ENCODE assay signal across 5 fruit fly cellular contexts in genomic region chr3L:2417399-2418040, dm6.
A peak's percentile ranks its signal among the peaks of the same experiment; 100 is the strongest.
TF ChIP-seq lines count a peak whose summit lies in the region.

No protein-coding gene starts in this region.

TF ChIP-seq in whole organism, adult, 20 proteins besides CTCF, POLR2A, EP300 and RAD21 (continued from another document):
- peak; percentile 65 for TF ChIP-seq CG7101 (tag; optimal IDR thresholded peaks at IDR 0.05; lab: Kevin White, UChicago)
- peak; percentile 20 for TF ChIP-seq toe (GFP tag; optimal IDR thresholded peaks at IDR 0.05; lab: Kevin White, UChicago)

TF ChIP-seq in whole organism, embryonic, 481 proteins besides CTCF, POLR2A, EP300 and RAD21 (continued from another document and continues in another):
- TF ChIP-seq NC2β (GFP tag; optimal IDR thresholded peaks at IDR 0.05; lab: Kevin White, UChicago), result no peak
- TF ChIP-seq lov (optimal IDR thresholded peaks at IDR 0.05; lab: Kevin White, UChicago), result no peak
- no peak for TF ChIP-seq lov (GFP tag; IDR thresholded peaks at IDR 0.05; lab: Robert Waterston, UW)
- TF ChIP-seq CG12155 (GFP tag; optimal IDR thresholded peaks at IDR 0.05; lab: Kevin White, UChicago), result peak; percentile 39
- no peak for TF ChIP-seq kni (GFP tag; optimal IDR thresholded peaks at IDR 0.05; lab: Kevin White, UChicago)
- peak; percentile 91 for TF ChIP-seq nom (GFP tag; optimal IDR thresholded peaks at IDR 0.05; lab: Kevin White, UChicago)
- no peak for TF ChIP-seq CG3995 (GFP tag; optimal IDR thresholded peaks at IDR 0.05; lab: Kevin White, UChicago)
- peak; percentile 61 for TF ChIP-seq ttk (GFP tag; IDR thresholded peaks at IDR 0.05; lab: Robert Waterston, UW)
- no peak for TF ChIP-seq Camta (GFP tag; optimal IDR thresholded peaks at IDR 0.05; lab: Kevin White, UChicago)
- peak; percentile 41 for TF ChIP-seq jing (GFP tag; optimal IDR thresholded peaks at IDR 0.05; lab: Kevin White, UChicago)
- peak; percentile 54 for TF ChIP-seq fd3F (GFP tag; optimal IDR thresholded peaks at IDR 0.05; lab: Kevin White, UChicago)
- TF ChIP-seq CG14710 (tag; optimal IDR thresholded peaks at IDR 0.05; lab: Kevin White, UChicago), result peak; percentile 71
- TF ChIP-seq CG17385 (GFP tag; optimal IDR thresholded peaks at IDR 0.05; lab: Kevin White, UChicago), result peak; percentile 74
- peak; percentile 38 for TF ChIP-seq CG1603 (tag; optimal IDR thresholded peaks at IDR 0.05; lab: Kevin White, UChicago)
- TF ChIP-seq Sry-β (GFP tag; optimal IDR thresholded peaks at IDR 0.05; lab: Kevin White, UChicago), result no peak
- peak; percentile 43 for TF ChIP-seq slou (GFP tag; optimal IDR thresholded peaks at IDR 0.05; lab: Kevin White, UChicago)
- TF ChIP-seq gem (tag; optimal IDR thresholded peaks at IDR 0.05; lab: Kevin White, UChicago), result peak; percentile 88
- TF ChIP-seq p53 (GFP tag; optimal IDR thresholded peaks at IDR 0.05; lab: Kevin White, UChicago), result no peak
- TF ChIP-seq D19B (GFP tag; optimal IDR thresholded peaks at IDR 0.05; lab: Kevin White, UChicago), result no peak
- TF ChIP-seq ewg (GFP tag; optimal IDR thresholded peaks at IDR 0.05; lab: Kevin White, UChicago), result peak; percentile 57
- TF ChIP-seq CG2202 (tag; optimal IDR thresholded peaks at IDR 0.05; lab: Kevin White, UChicago), result peak; percentile 9
- TF ChIP-seq jumu (GFP tag; optimal IDR thresholded peaks at IDR 0.05; lab: Kevin White, UChicago), result no peak
- peak; percentile 63 for TF ChIP-seq CG2875 (GFP tag; optimal IDR thresholded peaks at IDR 0.05; lab: Kevin White, UChicago)
- TF ChIP-seq chinmo (GFP tag; IDR thresholded peaks at IDR 0.05; lab: Robert Waterston, UW; ENCODE audit: partially characterized antibody), result peak; percentile 85; the same call in 3 of the 4 replicates
- TF ChIP-seq CG8089 (GFP tag; optimal IDR thresholded peaks at IDR 0.05; lab: Kevin White, UChicago), result no peak
- peak; percentile 54; the same call in 1 of the 2 replicates for TF ChIP-seq Atf6 (GFP tag; IDR thresholded peaks at IDR 0.05; lab: Robert Waterston, UW)
- TF ChIP-seq trh (GFP tag; optimal IDR thresholded peaks at IDR 0.05; lab: Kevin White, UChicago), result no peak
- TF ChIP-seq Fer2 (tag; optimal IDR thresholded peaks at IDR 0.05; lab: Kevin White, UChicago), result peak; percentile 25
- peak; percentile 73 for TF ChIP-seq row (GFP tag; IDR thresholded peaks at IDR 0.05; lab: Robert Waterston, UW)
- no peak for TF ChIP-seq Adf1 (GFP tag; IDR thresholded peaks at IDR 0.05; lab: Robert Waterston, UW)
- TF ChIP-seq Dp (GFP tag; optimal IDR thresholded peaks at IDR 0.05; lab: Kevin White, UChicago), result no peak
- no peak for TF ChIP-seq ac (GFP tag; optimal IDR thresholded peaks at IDR 0.05; lab: Kevin White, UChicago)
- TF ChIP-seq H15 (GFP tag; IDR thresholded peaks at IDR 0.05; lab: Robert Waterston, UW), result no peak

TF ChIP-seq in whole organism, prepupa, 60 proteins besides CTCF, POLR2A, EP300 and RAD21 (continued from another document and continues in another):
- TF ChIP-seq CG11902 (GFP tag; optimal IDR thresholded peaks at IDR 0.05; lab: Kevin White, UChicago) (peak; percentile 92), esn (GFP tag; optimal IDR thresholded peaks at IDR 0.05; lab: Kevin White, UChicago) (peak; percentile 95), CG31627 (GFP tag; optimal IDR thresholded peaks at IDR 0.05; lab: Kevin White, UChicago) (peak; percentile 84), CG6854 (GFP tag; optimal IDR thresholded peaks at IDR 0.05; lab: Kevin White, UChicago) (peak; percentile 92), cyc (GFP tag; optimal IDR thresholded peaks at IDR 0.05; lab: Kevin White, UChicago) (peak; percentile 84), Eip78C (GFP tag; lab: Kevin White, UChicago) (peak; percentile 98), spab (GFP tag; optimal IDR thresholded peaks at IDR 0.05; lab: Kevin White, UChicago) (peak; percentile 97), CG16779 (tag; optimal IDR thresholded peaks at IDR 0.05; lab: Kevin White, UChicago) (peak; percentile 95), CG34406 (GFP tag; optimal IDR thresholded peaks at IDR 0.05; lab: Kevin White, UChicago) (peak; percentile 97), dsx (GFP tag; optimal IDR thresholded peaks at IDR 0.05; lab: Kevin White, UChicago; ENCODE audit: poor library complexity, severe bottlenecking) (peak; percentile 92), CG10631 (GFP tag; optimal IDR thresholded peaks at IDR 0.05; lab: Kevin White, UChicago) (peak; percentile 96), OdsH (GFP tag; optimal IDR thresholded peaks at IDR 0.05; lab: Kevin White, UChicago) (peak; percentile 95), fd59A (GFP tag; optimal IDR thresholded peaks at IDR 0.05; lab: Kevin White, UChicago) (peak; percentile 94), CG6163 (GFP tag; IDR thresholded peaks at IDR 0.05; lab: Robert Waterston, UW) (peak; percentile 77), Hr38 (GFP tag; optimal IDR thresholded peaks at IDR 0.05; lab: Kevin White, UChicago) (no peak), CG7368 (GFP tag; optimal IDR thresholded peaks at IDR 0.05; lab: Kevin White, UChicago) (peak; percentile 87), CG32006 (GFP tag; optimal IDR thresholded peaks at IDR 0.05; lab: Kevin White, UChicago) (peak; percentile 97), net (GFP tag; optimal IDR thresholded peaks at IDR 0.05; lab: Kevin White, UChicago) (peak; percentile 92), topi (GFP tag; optimal IDR thresholded peaks at IDR 0.05; lab: Kevin White, UChicago) (peak; percentile 90), CG11762 (GFP tag; optimal IDR thresholded peaks at IDR 0.05; lab: Kevin White, UChicago; ENCODE audit: insufficient read depth) (peak; percentile 93), fd85E (GFP tag; optimal IDR thresholded peaks at IDR 0.05; lab: Kevin White, UChicago) (peak; percentile 12), Smox (GFP tag; optimal IDR thresholded peaks at IDR 0.05; lab: Kevin White, UChicago) (peak; percentile 87), CG8319 (GFP tag; optimal IDR thresholded peaks at IDR 0.05; lab: Kevin White, UChicago) (peak; percentile 91), Hr4 (GFP tag; optimal IDR thresholded peaks at IDR 0.05; lab: Kevin White, UChicago) (peak; percentile 84), lz (GFP tag; optimal IDR thresholded peaks at IDR 0.05; lab: Kevin White, UChicago) (peak; percentile 92), achi (GFP tag; optimal IDR thresholded peaks at IDR 0.05; lab: Kevin White, UChicago) (peak; percentile 94), acj6 (GFP tag; optimal IDR thresholded peaks at IDR 0.05; lab: Kevin White, UChicago) (peak; percentile 96), CG6808 (GFP tag; optimal IDR thresholded peaks at IDR 0.05; lab: Kevin White, UChicago) (peak; percentile 97), CG15336 (GFP tag; IDR thresholded peaks at IDR 0.05; lab: Robert Waterston, UW) (peak; percentile 90), CG11294 (GFP tag; IDR thresholded peaks at IDR 0.05; lab: Robert Waterston, UW) (peak; percentile 69), CG8119 (GFP tag; IDR thresholded peaks at IDR 0.05; lab: Robert Waterston, UW) (peak; percentile 94), Eip93F (GFP tag; optimal IDR thresholded peaks at IDR 0.05; lab: Kevin White, UChicago) (peak; percentile 73), Met (GFP tag; optimal IDR thresholded peaks at IDR 0.05; lab: Kevin White, UChicago) (peak; percentile 86)

TF ChIP-seq in whole organism, pupa, 21 proteins besides CTCF, POLR2A, EP300 and RAD21 (continued from another document):
- TF ChIP-seq CG17806 (tag; optimal IDR thresholded peaks at IDR 0.05; lab: Kevin White, UChicago) (peak; percentile 91), rn (GFP tag; IDR thresholded peaks at IDR 0.05; lab: Robert Waterston, UW) (peak; percentile 57)

TF ChIP-seq in whole organism, wandering third instar larva, 38 proteins besides CTCF, POLR2A, EP300 and RAD21 (continued from another document):
- peak; percentile 87 for TF ChIP-seq rgr (GFP tag; optimal IDR thresholded peaks at IDR 0.05; lab: Kevin White, UChicago)
- no peak for TF ChIP-seq pan (optimal IDR thresholded peaks at IDR 0.05; lab: Kevin White, UChicago)
- peak; percentile 4 for TF ChIP-seq CG32264 (GFP tag; optimal IDR thresholded peaks at IDR 0.05; lab: Kevin White, UChicago)
- TF ChIP-seq Abd-B (GFP tag; optimal IDR thresholded peaks at IDR 0.05; lab: Kevin White, UChicago), result no peak
- TF ChIP-seq dsf (GFP tag; optimal IDR thresholded peaks at IDR 0.05; lab: Kevin White, UChicago; ENCODE audit: borderline replicate concordance), result peak; percentile 42
- TF ChIP-seq sv (GFP tag; optimal IDR thresholded peaks at IDR 0.05; lab: Kevin White, UChicago), result peak; percentile 7
- no peak for TF ChIP-seq Vsx2 (GFP tag; optimal IDR thresholded peaks at IDR 0.05; lab: Kevin White, UChicago; ENCODE audit: partially characterized antibody)
- TF ChIP-seq dl (GFP tag; optimal IDR thresholded peaks at IDR 0.05; lab: Kevin White, UChicago; ENCODE audit: insufficient read depth in 1 of 2, partially characterized antibody in 2 of 2), result no peak
- TF ChIP-seq woc (GFP tag; optimal IDR thresholded peaks at IDR 0.05; lab: Kevin White, UChicago), result peak; percentile 36
- TF ChIP-seq ey (GFP tag; optimal IDR thresholded peaks at IDR 0.05; lab: Kevin White, UChicago), result peak; percentile 75
- TF ChIP-seq HLH106 (tag; optimal IDR thresholded peaks at IDR 0.05; lab: Kevin White, UChicago), result peak; percentile 90
- no peak for TF ChIP-seq GATAd (GFP tag; optimal IDR thresholded peaks at IDR 0.05; lab: Kevin White, UChicago)
- TF ChIP-seq jim (GFP tag; optimal IDR thresholded peaks at IDR 0.05; lab: Kevin White, UChicago), result no peak
- TF ChIP-seq Jra (GFP tag; optimal IDR thresholded peaks at IDR 0.05; lab: Kevin White, UChicago), result peak; percentile 51
- TF ChIP-seq Hnf4 (GFP tag; optimal IDR thresholded peaks at IDR 0.05; lab: Kevin White, UChicago), result peak; percentile 64
- peak; percentile 93 for TF ChIP-seq psq (GFP tag; optimal IDR thresholded peaks at IDR 0.05; lab: Kevin White, UChicago)
- TF ChIP-seq N (GFP tag; optimal IDR thresholded peaks at IDR 0.05; lab: Kevin White, UChicago), result no peak
